Worm (Caenorhabditis elegans): ENCODE results near the gene D2085.7.

The D2085.7 gene

ce11 chrII:8630088-8630487, 11.1 kb upstream of the D2085.7 start, which contains the start of gene T22C8.6:
T22C8.6 (minus strand) TSS chrII:8630281.
- TF ChIP-seq F13H6.1 (tag; optimal IDR thresholded peaks at IDR 0.05) (no peak), blmp-1 (tag; optimal IDR thresholded peaks at IDR 0.05; ENCODE audit: insufficient read depth) (peak; percentile 17)

ce11 chrII:8631766-8632165, 9.4 kb upstream of the D2085.7 start:
- TF ChIP-seq sma-9 (GFP tag; optimal IDR thresholded peaks at IDR 0.05) (no peak), sma-9 (tag; optimal IDR thresholded peaks at IDR 0.05) (no peak), sma-3 (GFP tag; optimal IDR thresholded peaks at IDR 0.05) (no peak), fos-1 (tag; optimal IDR thresholded peaks at IDR 0.05) (no peak), ceh-16 (tag; optimal IDR thresholded peaks at IDR 0.05) (no peak), ZK546.5 (tag; optimal IDR thresholded peaks at IDR 0.05) (no peak), nhr-21 (tag; optimal IDR thresholded peaks at IDR 0.05) (no peak), sem-4 (tag; optimal IDR thresholded peaks at IDR 0.05) (no peak), ztf-4 (tag; optimal IDR thresholded peaks at IDR 0.05) (no peak), nhr-10 (tag; optimal IDR thresholded peaks at IDR 0.05) (no peak)

ce11 chrII:8634386-8634785, 6.8 kb upstream of the D2085.7 start, which contains the start of gene cutl-12:
cutl-12 (minus strand) TSS chrII:8634486.
- no peak for TF ChIP-seq crh-2 (tag; optimal IDR thresholded peaks at IDR 0.05)
- TF ChIP-seq ztf-4 (tag; optimal IDR thresholded peaks at IDR 0.05), result no peak

ce11 chrII:8637615-8638014, 3.6 kb upstream of the D2085.7 start, which contains the start of gene vab-9:
vab-9 (minus strand) TSS chrII:8637715.
- no peak for TF ChIP-seq F13H6.1 (tag; optimal IDR thresholded peaks at IDR 0.05)
- no peak for TF ChIP-seq mdl-1 (tag; optimal IDR thresholded peaks at IDR 0.05)
- no peak for TF ChIP-seq nhr-12 (tag; optimal IDR thresholded peaks at IDR 0.05)
- no peak for TF ChIP-seq peb-1 (tag; optimal IDR thresholded peaks at IDR 0.05)
- TF ChIP-seq ceh-16 (tag; optimal IDR thresholded peaks at IDR 0.05), result no peak
- TF ChIP-seq alr-1 (tag; optimal IDR thresholded peaks at IDR 0.05), result no peak
- TF ChIP-seq R02D3.7 (tag; optimal IDR thresholded peaks at IDR 0.05), result no peak
- no peak for TF ChIP-seq snpc-4 (tag; optimal IDR thresholded peaks at IDR 0.05)
- no peak for TF ChIP-seq lin-11 (tag; optimal IDR thresholded peaks at IDR 0.05)
- TF ChIP-seq aly-2 (tag; optimal IDR thresholded peaks at IDR 0.05), result no peak
- no peak for TF ChIP-seq unc-39 (tag; optimal IDR thresholded peaks at IDR 0.05)
- TF ChIP-seq lsy-2 (tag; optimal IDR thresholded peaks at IDR 0.05), result no peak
- TF ChIP-seq sma-3 (GFP tag; optimal IDR thresholded peaks at IDR 0.05), result no peak
- no peak for TF ChIP-seq fos-1 (tag; optimal IDR thresholded peaks at IDR 0.05)

- TF ChIP-seq alr-1 (tag; optimal IDR thresholded peaks at IDR 0.05) (no peak), nhr-77 (tag; optimal IDR thresholded peaks at IDR 0.05) (no peak), ztf-1 (GFP tag; conservative IDR thresholded peaks at IDR 0.05) (no peak), nhr-237 (tag; optimal IDR thresholded peaks at IDR 0.05) (no peak), zag-1 (tag; optimal IDR thresholded peaks at IDR 0.05) (no peak), gmeb-1 (tag; optimal IDR thresholded peaks at IDR 0.05) (no peak), fos-1 (tag; optimal IDR thresholded peaks at IDR 0.05) (no peak), blmp-1 (tag; optimal IDR thresholded peaks at IDR 0.05; ENCODE audit: insufficient read depth) (no peak), lin-39 (tag; optimal IDR thresholded peaks at IDR 0.05) (no peak), nhr-6 (tag; optimal IDR thresholded peaks at IDR 0.05) (no peak), elt-1 (tag; optimal IDR thresholded peaks at IDR 0.05) (no peak), elt-3 (tag; optimal IDR thresholded peaks at IDR 0.05) (no peak)
These were observed 1.6 kb upstream of the D2085.7 start for ce11 chrII:8639553-8639952.

ce11 chrII:8640503-8640902, 678 bp upstream of the D2085.7 start:
- TF ChIP-seq peb-1 (tag; optimal IDR thresholded peaks at IDR 0.05) (no peak), F13H6.1 (tag; optimal IDR thresholded peaks at IDR 0.05) (no peak), fos-1 (tag; optimal IDR thresholded peaks at IDR 0.05) (peak; percentile 84), C34F6.9 (tag; optimal IDR thresholded peaks at IDR 0.05) (peak; percentile 5), nhr-12 (tag; optimal IDR thresholded peaks at IDR 0.05) (no peak), crh-2 (tag; optimal IDR thresholded peaks at IDR 0.05) (peak; percentile 24)
